Fruit fly (Drosophila melanogaster) whole organism, embryonic: ENCODE results near the gene Ubc6.

Experiments
- Atf6 ChIP-seq: fragments of 200-800 bp; sonication (Bioruptor generic); IDR thresholded peaks from 2 replicates; pipeline ENCODE4 v1.3.6; 2022; ENCODE audit warnings: missing biosample characterization, missing genetic modification characterization
- Bdp1 ChIP-seq: fragments of 200-800 bp; sonication (Bioruptor generic); optimal IDR thresholded peaks from 3 replicates; lab custom pipeline; 2016; ENCODE audit warnings: missing biosample characterization, missing genetic modification characterization
- C15 ChIP-seq: fragments of 200-800 bp; sonication (Bioruptor generic); IDR thresholded peaks from 3 replicates; pipeline ENCODE4 v1.3.6; 2022; ENCODE audit warnings: missing biosample characterization, missing genetic modification characterization
- CG10209 ChIP-seq: fragments of 200-800 bp; sonication (Bioruptor generic); optimal IDR thresholded peaks from 3 replicates; lab custom pipeline; 2017; ENCODE audit warnings: missing biosample characterization, mild to moderate bottlenecking, missing genetic modification characterization, missing genetic modification reagents
- CG10321 ChIP-seq: fragments of 200-800 bp; sonication (Bioruptor generic); IDR thresholded peaks from 2 replicates; pipeline ENCODE4 v1.3.6; 2022; ENCODE audit warnings: missing biosample characterization, missing genetic modification characterization
- CG10979 ChIP-seq: fragments of 200-800 bp; sonication (Bioruptor generic); optimal IDR thresholded peaks from 2 replicates; lab custom pipeline; 2018; ENCODE audit warnings: missing biosample characterization, mild to moderate bottlenecking, missing genetic modification characterization, moderate library complexity
- CG12219 ChIP-seq: fragments of 200-800 bp; sonication (Bioruptor generic); optimal IDR thresholded peaks from 3 replicates; lab custom pipeline; 2018; ENCODE audit warnings: missing biosample characterization, mild to moderate bottlenecking, missing genetic modification characterization
- CG12299 ChIP-seq: fragments of 200-800 bp; sonication (Bioruptor generic); optimal IDR thresholded peaks from 2 replicates; lab custom pipeline; 2018; ENCODE audit warnings: missing biosample characterization, mild to moderate bottlenecking, missing genetic modification characterization
- CG1233 ChIP-seq: fragments of 200-800 bp; sonication (Bioruptor generic); optimal IDR thresholded peaks from 4 replicates; lab custom pipeline; 2018; ENCODE audit warnings: missing biosample characterization, mild to moderate bottlenecking, missing genetic modification characterization
- CG12942 ChIP-seq: fragments of 200-800 bp; sonication (Bioruptor generic); optimal IDR thresholded peaks from 3 replicates; lab custom pipeline; 2016; ENCODE audit warnings: missing biosample characterization, missing genetic modification characterization
- CG15514 ChIP-seq: fragments of 200-800 bp; sonication (Bioruptor generic); optimal IDR thresholded peaks from 3 replicates; lab custom pipeline; 2017; ENCODE audit warnings: missing biosample characterization, missing genetic modification characterization, mild to moderate bottlenecking, moderate library complexity, missing genetic modification reagents
- CG16863 ChIP-seq: fragments of 200-800 bp; sonication (Bioruptor generic); optimal IDR thresholded peaks from 3 replicates; lab custom pipeline; 2016; ENCODE audit warnings: missing biosample characterization, missing genetic modification characterization
- CG17912 ChIP-seq: fragments of 200-800 bp; sonication (Bioruptor generic); optimal IDR thresholded peaks from 2 replicates; lab custom pipeline; 2018; ENCODE audit warnings: missing biosample characterization, mild to moderate bottlenecking, missing genetic modification characterization
- CG18764 ChIP-seq: fragments of 200-800 bp; sonication (Bioruptor generic); optimal IDR thresholded peaks from 3 replicates; lab custom pipeline; 2016; ENCODE audit warnings: missing biosample characterization, missing genetic modification characterization
- CG33557 ChIP-seq: fragments of 200-800 bp; sonication (Bioruptor generic); optimal IDR thresholded peaks from 2 replicates; lab custom pipeline; 2019; ENCODE audit warnings: missing biosample characterization, mild to moderate bottlenecking, missing genetic modification characterization, moderate library complexity
- CG4730 ChIP-seq: fragments of 200-800 bp; sonication (Bioruptor generic); IDR thresholded peaks from 2 replicates; pipeline ENCODE4 v1.3.6; 2022; ENCODE audit warnings: missing biosample characterization, missing genetic modification characterization
- CG6654 ChIP-seq: fragments of 200-800 bp; sonication (Bioruptor generic); optimal IDR thresholded peaks from 2 replicates; lab custom pipeline; 2017; ENCODE audit warnings: missing biosample characterization, mild to moderate bottlenecking, missing genetic modification characterization
- CG7987 ChIP-seq: fragments of 200-800 bp; sonication (Bioruptor generic); optimal IDR thresholded peaks from 2 replicates; lab custom pipeline; 2018; ENCODE audit warnings: missing biosample characterization, mild to moderate bottlenecking, missing genetic modification characterization, moderate library complexity
- CHES-1-like ChIP-seq: fragments of 200-800 bp; sonication (Bioruptor generic); optimal IDR thresholded peaks from 2 replicates; lab custom pipeline; 2016; ENCODE audit warnings: missing biosample characterization, missing genetic modification characterization
- CrebB ChIP-seq: fragments of 200-800 bp; sonication (Bioruptor generic); optimal IDR thresholded peaks from 3 replicates; lab custom pipeline; 2018; ENCODE audit warnings: missing biosample characterization, mild to moderate bottlenecking, missing genetic modification characterization
- D ChIP-seq, 2 experiments: fragments of 200-800 bp in 1 of 2; fragments of >200 bp in 1 of 2; sonication (Bioruptor generic) in 1 of 2; optimal IDR thresholded peaks; 2 replicates in 1 of 2; 3 replicates in 1 of 2; lab custom pipeline; 2017; ENCODE audit warnings: mild to moderate bottlenecking in 1 of 2, missing biosample characterization in 1 of 2, missing genetic modification characterization in 1 of 2, missing genetic modification reagents in 1 of 2
- Dad ChIP-seq: fragments of 200-800 bp; sonication (Bioruptor generic); optimal IDR thresholded peaks from 3 replicates; lab custom pipeline; 2016; ENCODE audit warnings: missing biosample characterization, missing genetic modification characterization
- E2f2 ChIP-seq: fragments of 200-800 bp; sonication (Bioruptor generic); IDR thresholded peaks from 2 replicates; pipeline ENCODE4 v1.3.6; 2022; ENCODE audit warnings: missing biosample characterization, missing genetic modification characterization
- Ets97D ChIP-seq: fragments of 200-800 bp; sonication (Bioruptor generic); optimal IDR thresholded peaks from 3 replicates; lab custom pipeline; 2016; ENCODE audit warnings: missing biosample characterization, missing genetic modification characterization
- HLHmδ ChIP-seq: fragments of 200-800 bp; sonication (Bioruptor generic); optimal IDR thresholded peaks from 2 replicates; lab custom pipeline; 2018; ENCODE audit warnings: missing biosample characterization, mild to moderate bottlenecking, missing genetic modification characterization, moderate library complexity
- Hand ChIP-seq: fragments of 200-800 bp; sonication (Bioruptor generic); optimal IDR thresholded peaks from 2 replicates; lab custom pipeline; 2017; ENCODE audit warnings: mild to moderate bottlenecking, missing biosample characterization, missing genetic modification reagents, missing genetic modification characterization
- Hr39 ChIP-seq: fragments of >200 bp; optimal IDR thresholded peaks from 2 replicates; lab custom pipeline; 2017
- Hsf ChIP-seq: fragments of 200-800 bp; sonication (Bioruptor generic); optimal IDR thresholded peaks from 3 replicates; lab custom pipeline; 2016; ENCODE audit warnings: missing biosample characterization, missing genetic modification characterization
- Mrtf ChIP-seq: fragments of 200-800 bp; sonication (Bioruptor generic); IDR thresholded peaks from 3 replicates; pipeline ENCODE4 v1.3.6; 2022; ENCODE audit warnings: missing biosample characterization, missing genetic modification characterization
- NC2α ChIP-seq: fragments of 200-800 bp; sonication (Bioruptor generic); optimal IDR thresholded peaks from 2 replicates; lab custom pipeline; 2016; ENCODE audit warnings: missing biosample characterization, missing genetic modification characterization
- Nf-YC ChIP-seq: fragments of 200-800 bp; optimal IDR thresholded peaks from 3 replicates; lab custom pipeline; 2019; ENCODE audit warnings: missing biosample characterization, mild to moderate bottlenecking, missing genetic modification characterization, moderate library complexity
- Usf ChIP-seq: fragments of 200-800 bp; sonication (Bioruptor generic); optimal IDR thresholded peaks from 2 replicates; lab custom pipeline; 2017; ENCODE audit warnings: missing genotype, missing biosample characterization, missing genetic modification characterization
- Xrp1 ChIP-seq: fragments of 200-800 bp; sonication (Bioruptor generic); IDR thresholded peaks from 2 replicates; pipeline ENCODE4 v1.3.6; 2022; ENCODE audit warnings: missing biosample characterization, missing genetic modification characterization
- fd102C ChIP-seq: fragments of 200-800 bp; sonication (Bioruptor generic); optimal IDR thresholded peaks from 2 replicates; lab custom pipeline; 2018; ENCODE audit warnings: missing biosample characterization, mild to moderate bottlenecking, missing genetic modification characterization, moderate library complexity
- ftz-f1 ChIP-seq: fragments of 200-800 bp; sonication (Bioruptor generic); optimal IDR thresholded peaks from 2 replicates; lab custom pipeline; 2016; ENCODE audit warnings: missing biosample characterization, missing genetic modification characterization
- grau ChIP-seq: fragments of 200-800 bp; optimal IDR thresholded peaks from 3 replicates; lab custom pipeline; 2019; ENCODE audit warnings: missing biosample characterization, mild to moderate bottlenecking, missing genetic modification characterization, moderate library complexity
- kah ChIP-seq: fragments of 200-800 bp; sonication (Bioruptor generic); optimal IDR thresholded peaks from 2 replicates; lab custom pipeline; 2018; ENCODE audit warnings: missing biosample characterization, mild to moderate bottlenecking, missing genetic modification characterization
- lab ChIP-seq: fragments of 200-800 bp; sonication (Bioruptor generic); optimal IDR thresholded peaks from 3 replicates; lab custom pipeline; 2017; ENCODE audit warnings: missing biosample characterization, missing genetic modification characterization, mild to moderate bottlenecking, moderate library complexity, missing genetic modification reagents
- mld ChIP-seq: fragments of 200-800 bp; sonication (Bioruptor generic); IDR thresholded peaks from 3 replicates; pipeline ENCODE4 v1.3.6; 2022; ENCODE audit warnings: missing biosample characterization, missing genetic modification characterization; ENCODE audit not compliant: partially characterized antibody
- nerfin-2 ChIP-seq: fragments of 200-800 bp; sonication (Bioruptor generic); IDR thresholded peaks from 2 replicates; pipeline ENCODE4 v1.3.6; 2022; ENCODE audit warnings: missing biosample characterization, missing genetic modification characterization; ENCODE audit not compliant: partially characterized antibody
- pho ChIP-seq: fragments of 200-800 bp; sonication (Bioruptor generic); optimal IDR thresholded peaks from 2 replicates; lab custom pipeline; 2016; ENCODE audit warnings: missing biosample characterization, missing genetic modification characterization
- pzg ChIP-seq: fragments of 200-800 bp; sonication (Bioruptor generic); optimal IDR thresholded peaks from 3 replicates; lab custom pipeline; 2018; ENCODE audit warnings: missing biosample characterization, mild to moderate bottlenecking, missing genetic modification characterization, moderate library complexity
- tna ChIP-seq: fragments of 200-800 bp; sonication (Bioruptor generic); IDR thresholded peaks from 2 replicates; pipeline ENCODE4 v1.3.6; 2022; ENCODE audit warnings: missing biosample characterization, missing genetic modification characterization; ENCODE audit not compliant: partially characterized antibody
- twi ChIP-seq: fragments of 200-800 bp; optimal IDR thresholded peaks from 2 replicates; lab custom pipeline; 2019; ENCODE audit warnings: missing biosample characterization, mild to moderate bottlenecking, missing genetic modification characterization, moderate library complexity
- usp ChIP-seq: fragments of >200 bp; optimal IDR thresholded peaks from 2 replicates; lab custom pipeline; 2017; ENCODE audit warnings: missing biosample characterization, missing genetic modification characterization
- vfl ChIP-seq: fragments of 200-800 bp; sonication (Bioruptor generic); optimal IDR thresholded peaks from 2 replicates; lab custom pipeline; 2016; ENCODE audit warnings: missing biosample characterization, missing genetic modification characterization
- wdn ChIP-seq: fragments of 200-800 bp; sonication (Bioruptor generic); IDR thresholded peaks from 2 replicates; pipeline ENCODE4 v1.3.6; 2022; ENCODE audit warnings: missing biosample characterization, missing genetic modification characterization
- wor ChIP-seq: fragments of 200-800 bp; sonication (Bioruptor generic); IDR thresholded peaks from 2 replicates; pipeline ENCODE4 v1.3.6; 2022; ENCODE audit warnings: missing biosample characterization, missing genetic modification characterization
- z ChIP-seq: fragments of 200-800 bp; sonication (Bioruptor generic); IDR thresholded peaks from 3 replicates; pipeline ENCODE4 v1.3.6; 2022; ENCODE audit warnings: missing biosample characterization, missing genetic modification characterization
- zfh1 ChIP-seq: fragments of 200-800 bp; sonication (Bioruptor generic); IDR thresholded peaks from 3 replicates; pipeline ENCODE4 v1.3.6; 2022; ENCODE audit warnings: missing biosample characterization, missing genetic modification characterization

The Ubc6 gene

DNA sequence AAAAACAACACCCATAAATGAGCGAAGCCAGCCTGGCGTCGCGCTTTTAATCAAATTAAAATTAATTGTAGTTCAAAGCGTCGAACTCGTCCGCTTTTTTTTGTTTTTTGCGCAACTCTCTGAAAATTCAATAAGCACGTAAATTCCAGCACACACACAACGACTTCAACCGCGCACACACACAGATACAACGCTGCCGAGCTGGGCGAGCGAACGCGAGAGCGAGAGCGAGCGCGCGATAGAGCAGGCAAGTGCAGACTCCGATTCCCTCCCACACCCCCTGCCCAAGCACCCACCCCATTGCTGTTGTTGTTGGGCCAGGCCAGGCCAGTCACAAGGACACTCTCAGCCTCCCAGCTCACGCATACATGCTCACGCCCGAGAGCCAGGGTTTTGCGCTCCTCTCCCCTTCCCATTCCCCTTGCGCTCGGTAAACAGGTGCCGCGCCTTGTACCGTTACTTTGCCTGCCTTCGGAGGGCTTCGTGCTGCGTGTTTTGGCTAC is 41.6 kb downstream of the Ubc6 start (continued):
- TF ChIP-seq CG7987 (GFP tag; lab: Kevin White, UChicago) (peak; percentile 3), tna (GFP tag; lab: Robert Waterston, UW) (no peak), usp (GFP tag; lab: Kevin White, UChicago) (no peak), ftz-f1 (GFP tag; lab: Kevin White, UChicago) (peak; percentile 41), fd102C (no peak), nerfin-2 (GFP tag; lab: Robert Waterston, UW) (no peak), lab (GFP tag; lab: Kevin White, UChicago) (peak; percentile 32), CG33557 (GFP tag; lab: Kevin White, UChicago) (no peak), CG12219 (GFP tag; lab: Kevin White, UChicago) (no peak), E2f2 (no peak), CG12299 (tag; lab: Kevin White, UChicago) (no peak), twi (tag; lab: Kevin White, UChicago) (no peak), CG1233 (GFP tag; lab: Kevin White, UChicago) (no peak), Atf6 (0 out of 2 replicates have a peak, but pooled peaks have one; percentile 9), Bdp1 (GFP tag; lab: Kevin White, UChicago) (no peak), CrebB (no peak), Xrp1 (GFP tag; lab: Robert Waterston, UW) (no peak)

DNA sequence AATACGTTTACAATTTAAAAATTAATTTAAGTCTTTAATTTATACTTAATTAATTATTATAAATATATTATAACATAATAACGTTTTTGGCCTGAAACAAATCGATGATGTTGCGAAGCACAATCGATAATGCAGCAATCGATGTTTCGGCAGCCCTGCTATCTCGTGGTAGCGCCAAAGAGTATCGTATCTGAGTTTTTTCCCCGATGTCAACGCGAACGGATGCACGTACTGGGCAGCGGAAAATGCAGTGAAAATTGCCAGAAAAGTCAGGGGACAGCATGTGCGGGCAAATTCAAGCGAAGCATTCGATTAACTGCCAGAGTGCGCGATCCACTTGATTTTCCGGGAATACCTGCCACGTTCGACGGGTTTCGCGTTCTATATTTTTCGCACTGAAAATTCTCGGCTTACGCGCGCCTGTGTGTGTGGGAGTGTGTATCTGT is 42.1 kb downstream of the Ubc6 start, which contains the start of gene Cdep:
Gene Cdep, plus strand, starts transcription at position 188 of the 446 bp plus-strand sequence.
- TF ChIP-seq NC2α (GFP tag; lab: Kevin White, UChicago), result no peak
- no peak for TF ChIP-seq Mrtf (GFP tag; lab: Robert Waterston, UW)
- peak; percentile 7 for TF ChIP-seq Hsf
- TF ChIP-seq z (GFP tag; lab: Robert Waterston, UW), result no peak
- TF ChIP-seq wdn (GFP tag; lab: Robert Waterston, UW), result no peak
- TF ChIP-seq kah (GFP tag; lab: Kevin White, UChicago), result peak; percentile 5
- TF ChIP-seq CG12942, result peak; percentile 4
- peak; percentile 38 for TF ChIP-seq CG18764 (GFP tag; lab: Kevin White, UChicago)
- no peak for TF ChIP-seq CG6654 (GFP tag; lab: Kevin White, UChicago)
- TF ChIP-seq C15 (GFP tag; lab: Robert Waterston, UW), result no peak
- no peak for TF ChIP-seq CG4730 (GFP tag; lab: Robert Waterston, UW)
- TF ChIP-seq Dad (GFP tag; lab: Kevin White, UChicago), result no peak
- TF ChIP-seq pzg (GFP tag; lab: Kevin White, UChicago), result peak; percentile 78
- TF ChIP-seq grau, result peak; percentile 53
- peak; percentile 63; the same call in 2 of the 3 replicates for TF ChIP-seq zfh1 (GFP tag; lab: Robert Waterston, UW)
- no peak for TF ChIP-seq pho (GFP tag; lab: Kevin White, UChicago)
- no peak for TF ChIP-seq CG10321 (GFP tag; lab: Robert Waterston, UW)
- TF ChIP-seq CG15514 (GFP tag; lab: Kevin White, UChicago), result peak; percentile 64
- TF ChIP-seq CG10979 (tag; lab: Kevin White, UChicago), result peak; percentile 24
- TF ChIP-seq CHES-1-like, result no peak
- TF ChIP-seq CG10209 (GFP tag; lab: Kevin White, UChicago), result peak; percentile 12
- no peak for TF ChIP-seq vfl (GFP tag; lab: Kevin White, UChicago)
- no peak for TF ChIP-seq wor
- TF ChIP-seq Usf (GFP tag; lab: Kevin White, UChicago), result no peak
- TF ChIP-seq mld, result peak; percentile 85
- no peak for TF ChIP-seq Hr39 (lab: Kevin White, UChicago)
- TF ChIP-seq HLHmδ, result peak; percentile 47
- TF ChIP-seq CG16863 (GFP tag; lab: Kevin White, UChicago), result no peak
- no peak for TF ChIP-seq Hand (GFP tag; lab: Kevin White, UChicago)
- peak; percentile 54 for TF ChIP-seq Ets97D
- TF ChIP-seq CG17912 (GFP tag; lab: Kevin White, UChicago), result peak; percentile 66
- TF ChIP-seq Nf-YC, result peak; percentile 65
- TF ChIP-seq D (optimal IDR thresholded peaks at IDR 0.05; lab: Kevin White, UChicago), result no peak
- no peak for TF ChIP-seq D (GFP tag; optimal IDR thresholded peaks at IDR 0.05; lab: Kevin White, UChicago)
